Worm (Caenorhabditis elegans) whole organism, mixed stage, embryonic: ENCODE results near the gene hoe-1.

Experiments used
- blmp-1 ChIP-seq: fragments of 150-350 bp; optimal IDR thresholded peaks from 2 replicates; lab custom pipeline; 2014; ENCODE audit warnings: missing biosample characterization, missing genetic modification characterization
- elt-1 ChIP-seq: sonication (generic microtip); optimal IDR thresholded peaks from 2 replicates; lab custom pipeline; 2017; ENCODE audit warnings: missing genetic modification characterization, mild to moderate bottlenecking, missing compliant biosample characterization, antibody characterized with exemption, moderate library complexity, borderline replicate concordance; ENCODE audit not compliant: insufficient read depth
- ham-2 ChIP-seq: fragments of 200-800 bp; sonication (Bioruptor generic); optimal IDR thresholded peaks from 2 replicates; lab custom pipeline; 2018; ENCODE audit warnings: mild to moderate bottlenecking, missing genetic modification characterization, missing compliant biosample characterization
- lin-32 ChIP-seq: fragments of 200-800 bp; sonication (Bioruptor generic); optimal IDR thresholded peaks from 2 replicates; lab custom pipeline; 2018; ENCODE audit warnings: mild to moderate bottlenecking, missing genetic modification characterization, missing compliant biosample characterization
- mab-5 ChIP-seq: fragments of 150-350 bp; optimal IDR thresholded peaks from 2 replicates; lab custom pipeline; 2014; ENCODE audit warnings: missing biosample characterization, missing genetic modification characterization
- nhr-76 ChIP-seq: sonication (generic microtip); optimal IDR thresholded peaks from 2 replicates; lab custom pipeline; 2017; ENCODE audit warnings: missing biosample characterization, missing genetic modification characterization
- pha-4 ChIP-seq: fragments of 150-350 bp; optimal IDR thresholded peaks from 2 replicates; lab custom pipeline; 2018; ENCODE audit warnings: missing biosample characterization, missing genetic modification reagents, missing genetic modification characterization
- snpc-4 ChIP-seq: fragments of 150-350 bp; optimal IDR thresholded peaks from 2 replicates; lab custom pipeline; 2014; ENCODE audit warnings: missing biosample characterization, missing genetic modification characterization
- unc-120 ChIP-seq: sonication (generic microtip); optimal IDR thresholded peaks from 2 replicates; lab custom pipeline; 2017; ENCODE audit warnings: missing genetic modification characterization, missing compliant biosample characterization; ENCODE audit not compliant: poor library complexity, severe bottlenecking
- unc-39 ChIP-seq: fragments of 150-350 bp; optimal IDR thresholded peaks from 2 replicates; lab custom pipeline; 2014; ENCODE audit warnings: missing biosample characterization, missing genetic modification characterization

DNA sequence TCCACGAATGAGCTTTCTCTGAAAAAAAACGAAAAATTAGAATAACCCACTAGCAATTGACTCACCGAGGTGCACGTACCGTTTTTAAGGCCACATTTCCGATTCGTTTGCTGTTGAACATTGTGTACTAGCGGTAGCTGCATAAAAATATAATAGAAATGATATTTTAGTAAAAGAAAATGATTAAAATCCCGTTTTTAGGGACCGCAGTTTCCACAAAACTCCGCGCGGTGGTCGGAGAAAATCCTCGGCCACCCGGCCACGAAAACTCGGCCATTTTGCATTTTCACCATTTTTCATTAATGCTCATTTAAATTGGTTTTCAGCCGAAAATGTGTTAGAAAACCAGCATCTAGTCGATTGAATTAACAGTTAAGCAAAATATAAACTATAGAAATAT is 31.7 kb downstream of the hoe-1 start, which contains the start of gene yars-2:
- TF ChIP-seq unc-120 (tag; lab: Kevin White, UChicago) (no peak), lin-32 (GFP tag; lab: Kevin White, UChicago) (no peak), unc-39 (no peak), snpc-4 (no peak), mab-5 (tag; lab: Kevin White, UChicago) (no peak), nhr-76 (tag; lab: Kevin White, UChicago) (no peak), elt-1 (tag; lab: Kevin White, UChicago) (no peak), pha-4 (tag; lab: Kevin White, UChicago) (no peak), ham-2 (GFP tag; lab: Kevin White, UChicago) (no peak), blmp-1 (tag; lab: Kevin White, UChicago) (no peak)
